Worm (Caenorhabditis elegans): Measurements from ENCODE around the gene sra-13.

ce11 chrII:8428758-8428946 is 21.2 kb downstream of the sra-13 start, which contains the start of gene F14E5.2:
- TF ChIP-seq fkh-10 (GFP tag; optimal IDR thresholded peaks at IDR 0.05) (no peak), nhr-77 (tag; optimal IDR thresholded peaks at IDR 0.05) (no peak), ama-1 (optimal IDR thresholded peaks at IDR 0.05) (no peak), unc-86 (tag; optimal IDR thresholded peaks at IDR 0.05) (no peak), jun-1 (tag; optimal IDR thresholded peaks at IDR 0.05) (no peak), tbx-2 (tag; optimal IDR thresholded peaks at IDR 0.05) (no peak), unc-62 (GFP tag; optimal IDR thresholded peaks at IDR 0.05) (no peak), pqm-1 (tag; optimal IDR thresholded peaks at IDR 0.05) (no peak), mdl-1 (tag; optimal IDR thresholded peaks at IDR 0.05) (no peak), nhr-237 (tag; optimal IDR thresholded peaks at IDR 0.05) (no peak), mep-1 (tag; optimal IDR thresholded peaks at IDR 0.05) (no peak), aly-2 (tag; optimal IDR thresholded peaks at IDR 0.05) (no peak), ceh-8 (GFP tag; optimal IDR thresholded peaks at IDR 0.05) (no peak)
